Worm (Caenorhabditis elegans): Measurements from ENCODE around the gene C23H3.2.

Gene C23H3.2

DNA sequence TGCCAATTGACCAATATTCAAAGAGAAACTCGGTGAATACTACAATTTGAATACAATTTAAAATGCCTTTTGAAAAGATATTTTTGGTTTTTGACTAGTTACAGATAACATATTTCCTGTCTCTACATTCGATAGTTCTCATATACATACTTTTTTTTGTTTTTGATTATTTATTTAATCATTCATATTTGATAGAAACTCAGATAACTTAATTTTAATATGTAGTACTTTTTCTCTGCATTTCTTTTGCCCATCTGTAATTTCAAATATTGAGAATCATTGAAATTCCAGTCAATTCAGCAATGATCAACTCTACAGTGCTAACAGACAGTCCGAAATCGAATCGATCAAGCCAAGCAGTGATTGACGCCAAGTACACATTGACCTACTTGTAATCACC lies at the start of gene C23H3.2:
Gene C23H3.2, plus strand, starts transcription at position 301 of the 400 bp plus-strand sequence.
- TF ChIP-seq tbx-11 (GFP tag; IDR thresholded peaks at IDR 0.05) (no peak), B0310.2 (tag; optimal IDR thresholded peaks at IDR 0.05) (no peak), aly-1 (tag; optimal IDR thresholded peaks at IDR 0.05) (no peak), scrt-1 (GFP tag; IDR thresholded peaks at IDR 0.05) (no peak), flt-1 (GFP tag; IDR thresholded peaks at IDR 0.05) (no peak), ets-7 (tag; optimal IDR thresholded peaks at IDR 0.05) (no peak), ceh-13 (GFP tag; optimal IDR thresholded peaks at IDR 0.05) (no peak)

DNA sequence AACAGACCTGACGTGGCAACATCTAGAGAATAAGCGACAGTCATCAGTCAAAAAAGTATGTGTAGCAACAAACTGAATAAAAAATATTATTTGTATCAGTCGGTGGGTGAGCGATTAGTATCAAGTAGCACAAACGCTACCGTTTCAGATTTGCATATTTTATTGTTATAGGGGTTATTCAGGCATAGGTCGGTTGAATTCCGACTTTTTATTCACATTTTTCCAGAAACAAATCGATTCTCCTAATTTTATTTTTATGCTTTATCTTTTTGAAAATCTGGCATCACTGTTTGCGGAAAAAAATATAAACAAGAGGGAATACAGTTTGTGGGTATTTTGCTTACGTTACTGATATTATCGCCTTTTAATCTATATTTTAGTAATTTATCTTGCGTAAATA lies 49.3 kb upstream of the C23H3.2 start, which contains the start of gene best-4:
Gene best-4, minus strand, starts transcription at position 101 of the 400 bp plus-strand sequence.
- TF ChIP-seq pes-1 (GFP tag; IDR thresholded peaks at IDR 0.05), result no peak
- no peak for TF ChIP-seq ceh-36 (tag; optimal IDR thresholded peaks at IDR 0.05)
- no peak for TF ChIP-seq B0310.2 (tag; optimal IDR thresholded peaks at IDR 0.05)
- TF ChIP-seq flt-1 (GFP tag; IDR thresholded peaks at IDR 0.05), result no peak
- TF ChIP-seq hmbx-1 (tag; optimal IDR thresholded peaks at IDR 0.05), result no peak
- TF ChIP-seq tra-4 (tag; optimal IDR thresholded peaks at IDR 0.05), result no peak
- no peak for TF ChIP-seq ets-7 (tag; optimal IDR thresholded peaks at IDR 0.05)
- no peak for TF ChIP-seq F13C5.2 (tag; optimal IDR thresholded peaks at IDR 0.05)
- no peak for TF ChIP-seq tbx-11 (GFP tag; IDR thresholded peaks at IDR 0.05)
- TF ChIP-seq hmg-4 (GFP tag; optimal IDR thresholded peaks at IDR 0.05), result no peak
- no peak for TF ChIP-seq hnd-1 (tag; optimal IDR thresholded peaks at IDR 0.05)
- no peak for TF ChIP-seq aly-1 (tag; optimal IDR thresholded peaks at IDR 0.05)
- no peak for TF ChIP-seq sea-1 (GFP tag; conservative IDR thresholded peaks at IDR 0.05)
- TF ChIP-seq tbx-37 (GFP tag; conservative IDR thresholded peaks at IDR 0.05), result no peak
- TF ChIP-seq ama-1 (optimal IDR thresholded peaks at IDR 0.05), result no peak
- no peak for TF ChIP-seq ceh-13 (GFP tag; optimal IDR thresholded peaks at IDR 0.05)
- TF ChIP-seq scrt-1 (GFP tag; IDR thresholded peaks at IDR 0.05), result no peak

DNA sequence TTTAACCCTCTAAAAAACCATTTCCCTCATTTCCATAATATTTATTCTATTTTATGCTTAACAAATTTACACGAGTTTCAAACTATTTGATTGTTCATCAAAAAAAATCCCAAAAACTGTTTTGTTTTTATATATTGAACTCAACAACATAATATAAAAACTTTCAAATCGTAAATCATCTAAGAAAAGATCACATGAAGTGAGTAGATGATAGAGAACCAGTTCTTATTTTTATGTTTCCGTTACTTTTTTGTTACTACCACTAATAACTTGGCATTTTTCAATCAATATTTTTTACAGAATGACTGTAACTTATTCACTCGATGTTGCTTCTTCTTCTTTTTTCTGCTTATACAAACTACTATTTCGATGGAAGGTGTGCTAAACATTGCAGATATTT lies 48.4 kb upstream of the C23H3.2 start, which contains the start of gene best-3:
Gene best-3, plus strand, starts transcription at position 301 of the 400 bp plus-strand sequence.
- TF ChIP-seq F13C5.2 (tag; optimal IDR thresholded peaks at IDR 0.05) (no peak), ets-7 (tag; optimal IDR thresholded peaks at IDR 0.05) (no peak), tra-4 (tag; optimal IDR thresholded peaks at IDR 0.05) (no peak), hmbx-1 (tag; optimal IDR thresholded peaks at IDR 0.05) (no peak), aly-1 (tag; optimal IDR thresholded peaks at IDR 0.05) (no peak), ama-1 (optimal IDR thresholded peaks at IDR 0.05) (no peak), tbx-11 (GFP tag; IDR thresholded peaks at IDR 0.05) (no peak), hmg-4 (GFP tag; optimal IDR thresholded peaks at IDR 0.05) (no peak), hnd-1 (tag; optimal IDR thresholded peaks at IDR 0.05) (no peak), pes-1 (GFP tag; IDR thresholded peaks at IDR 0.05) (no peak), ceh-13 (GFP tag; optimal IDR thresholded peaks at IDR 0.05) (no peak), tbx-37 (GFP tag; conservative IDR thresholded peaks at IDR 0.05) (no peak), flt-1 (GFP tag; IDR thresholded peaks at IDR 0.05) (no peak), B0310.2 (tag; optimal IDR thresholded peaks at IDR 0.05) (no peak), ceh-36 (tag; optimal IDR thresholded peaks at IDR 0.05) (no peak), scrt-1 (GFP tag; IDR thresholded peaks at IDR 0.05) (no peak), sea-1 (GFP tag; conservative IDR thresholded peaks at IDR 0.05) (no peak)

DNA sequence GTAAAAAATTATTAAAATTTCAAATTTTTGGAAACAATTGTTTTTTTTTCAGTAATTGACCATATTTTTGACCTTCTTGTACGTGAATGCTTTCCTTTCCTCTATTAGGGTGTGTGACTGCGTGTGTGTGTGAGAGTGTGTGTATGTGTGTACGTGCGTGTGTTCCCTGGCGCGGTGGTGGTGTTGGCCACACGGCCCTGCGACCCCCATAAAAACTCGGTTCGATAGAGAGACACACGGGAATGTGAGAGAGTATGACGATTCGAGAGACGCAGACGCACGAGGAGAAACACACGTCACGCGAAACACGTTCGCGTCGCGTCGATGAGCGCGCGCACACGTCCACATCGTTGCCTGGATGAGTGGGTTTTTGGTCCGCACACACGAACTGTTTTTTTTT lies 42.3 kb upstream of the C23H3.2 start:
- TF ChIP-seq ceh-13 (GFP tag; optimal IDR thresholded peaks at IDR 0.05) (no peak), ceh-36 (tag; optimal IDR thresholded peaks at IDR 0.05) (no peak), ama-1 (optimal IDR thresholded peaks at IDR 0.05) (no peak), tbx-11 (GFP tag; IDR thresholded peaks at IDR 0.05) (peak; percentile 20; the same call in 1 of the 2 replicates), sea-1 (GFP tag; conservative IDR thresholded peaks at IDR 0.05) (peak; percentile 49; the same call in 1 of the 2 replicates), F13C5.2 (tag; optimal IDR thresholded peaks at IDR 0.05) (peak; percentile 56), hmg-4 (GFP tag; optimal IDR thresholded peaks at IDR 0.05) (peak; percentile 83)

DNA sequence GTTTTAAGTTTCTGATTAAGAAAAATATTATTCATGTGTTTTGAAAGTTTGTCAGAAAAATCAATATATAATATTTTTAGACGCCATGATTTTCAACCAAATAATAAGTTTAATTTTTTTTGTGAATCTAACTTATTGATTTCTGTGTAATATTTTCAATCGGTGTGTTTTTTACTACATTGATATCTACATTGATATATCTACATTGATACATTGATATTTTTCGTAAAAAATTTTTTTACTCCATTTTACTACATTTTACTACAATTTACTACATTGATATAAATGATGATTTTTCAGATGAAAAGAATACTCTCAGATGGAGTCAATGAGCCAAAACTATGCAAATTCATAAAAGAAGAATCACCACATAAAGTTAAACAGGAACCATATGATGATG lies 41.9 kb upstream of the C23H3.2 start, which contains the start of gene gmeb-1:
Gene gmeb-1, plus strand, starts transcription at position 301 of the 400 bp plus-strand sequence.
- TF ChIP-seq ceh-36 (tag; optimal IDR thresholded peaks at IDR 0.05) (no peak), B0310.2 (tag; optimal IDR thresholded peaks at IDR 0.05) (no peak), tbx-37 (GFP tag; conservative IDR thresholded peaks at IDR 0.05) (no peak), hmbx-1 (tag; optimal IDR thresholded peaks at IDR 0.05) (no peak), tbx-11 (GFP tag; IDR thresholded peaks at IDR 0.05) (no peak), hmg-4 (GFP tag; optimal IDR thresholded peaks at IDR 0.05) (no peak), pes-1 (GFP tag; IDR thresholded peaks at IDR 0.05) (no peak), F13C5.2 (tag; optimal IDR thresholded peaks at IDR 0.05) (no peak)

DNA sequence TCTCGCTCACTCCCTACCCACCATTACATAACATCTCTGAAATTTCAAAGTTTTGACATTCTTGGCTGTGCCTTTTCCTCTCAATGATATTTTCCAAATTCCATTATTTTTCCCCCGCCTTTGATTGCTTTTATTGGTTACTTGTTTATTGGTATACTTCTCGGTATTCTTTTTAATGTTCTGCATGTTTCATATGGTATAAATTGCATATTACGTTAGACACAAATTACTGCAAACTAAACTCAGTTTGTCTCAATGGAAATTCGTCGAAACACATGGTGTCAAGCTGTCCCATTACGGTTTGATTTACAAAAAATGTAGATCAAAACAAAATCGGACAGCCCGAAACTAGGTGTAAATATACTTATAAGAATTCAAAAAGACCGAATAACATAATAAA lies 39.2 kb upstream of the C23H3.2 start:
- TF ChIP-seq aly-1 (tag; optimal IDR thresholded peaks at IDR 0.05) (no peak), ama-1 (optimal IDR thresholded peaks at IDR 0.05) (no peak), hmg-4 (GFP tag; optimal IDR thresholded peaks at IDR 0.05) (no peak), ceh-13 (GFP tag; optimal IDR thresholded peaks at IDR 0.05) (no peak), B0310.2 (tag; optimal IDR thresholded peaks at IDR 0.05) (no peak), hnd-1 (tag; optimal IDR thresholded peaks at IDR 0.05) (no peak), hmbx-1 (tag; optimal IDR thresholded peaks at IDR 0.05) (no peak), ets-7 (tag; optimal IDR thresholded peaks at IDR 0.05) (no peak), scrt-1 (GFP tag; IDR thresholded peaks at IDR 0.05) (no peak), ceh-36 (tag; optimal IDR thresholded peaks at IDR 0.05) (no peak), tra-4 (tag; optimal IDR thresholded peaks at IDR 0.05) (no peak), pes-1 (GFP tag; IDR thresholded peaks at IDR 0.05) (no peak), flt-1 (GFP tag; IDR thresholded peaks at IDR 0.05) (no peak), F13C5.2 (tag; optimal IDR thresholded peaks at IDR 0.05) (no peak), tbx-37 (GFP tag; conservative IDR thresholded peaks at IDR 0.05) (no peak)

DNA sequence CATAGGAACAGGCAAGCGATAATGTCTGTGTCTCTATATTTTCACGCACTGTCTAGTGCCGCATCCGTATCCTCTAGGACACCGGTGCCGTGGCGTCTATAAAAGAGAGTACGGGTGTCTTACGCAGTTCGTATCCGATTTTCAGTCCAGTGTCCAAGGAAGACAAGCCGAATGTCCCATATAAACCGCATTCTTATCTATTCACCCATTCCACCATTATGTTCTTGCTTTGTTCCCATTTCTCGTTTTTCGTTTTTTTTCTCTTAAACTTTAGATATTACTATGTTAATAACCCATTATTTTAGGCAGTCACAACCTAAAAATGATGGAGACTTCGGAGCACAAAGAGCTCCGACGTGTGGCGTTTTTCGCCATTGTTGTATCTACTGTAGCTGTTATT lies 38.1 kb upstream of the C23H3.2 start, which contains the start of gene sqt-2:
Gene sqt-2, plus strand, starts transcription at position 301 of the 400 bp plus-strand sequence.
- TF ChIP-seq pes-1 (GFP tag; IDR thresholded peaks at IDR 0.05) (no peak), tbx-11 (GFP tag; IDR thresholded peaks at IDR 0.05) (no peak), hmbx-1 (tag; optimal IDR thresholded peaks at IDR 0.05) (no peak), flt-1 (GFP tag; IDR thresholded peaks at IDR 0.05) (no peak), hnd-1 (tag; optimal IDR thresholded peaks at IDR 0.05) (no peak), tbx-37 (GFP tag; conservative IDR thresholded peaks at IDR 0.05) (no peak), F13C5.2 (tag; optimal IDR thresholded peaks at IDR 0.05) (no peak), ceh-36 (tag; optimal IDR thresholded peaks at IDR 0.05) (no peak), tra-4 (tag; optimal IDR thresholded peaks at IDR 0.05) (no peak), scrt-1 (GFP tag; IDR thresholded peaks at IDR 0.05) (no peak), B0310.2 (tag; optimal IDR thresholded peaks at IDR 0.05) (no peak), sea-1 (GFP tag; conservative IDR thresholded peaks at IDR 0.05) (no peak)
